Worm (Caenorhabditis elegans): ENCODE data around the gene fbxb-14.
"Not testable (repeated sequence)": the region's sequence is repeated elsewhere in the genome, so short reads cannot be mapped to it uniquely, and the experiment has no call there.

DNA sequence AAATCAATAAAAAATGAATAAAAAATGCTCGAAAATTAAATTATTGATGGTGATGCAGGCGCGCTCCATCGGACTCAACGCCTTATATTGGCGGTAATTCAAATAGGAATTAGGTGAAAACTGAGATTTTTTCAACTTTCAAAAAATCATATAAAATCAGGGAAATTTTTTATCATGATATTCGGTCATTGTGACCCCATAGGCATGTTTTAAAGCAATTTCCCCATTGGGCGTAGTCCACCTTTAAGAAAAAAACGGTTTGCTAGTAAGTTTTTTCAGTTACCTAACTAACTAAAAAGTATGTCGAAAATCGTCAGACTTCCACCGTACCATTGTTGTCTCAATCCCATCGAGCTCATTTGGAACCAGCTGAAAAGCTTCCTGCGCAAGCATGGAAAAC is 10.7 kb upstream of the fbxb-14 start, which contains the start of gene W08F4.1:
- not testable (repeated sequence) for TF ChIP-seq pes-1 (GFP tag; IDR thresholded peaks at IDR 0.05); ama-1 (optimal IDR thresholded peaks at IDR 0.05); tra-4 (tag; optimal IDR thresholded peaks at IDR 0.05)

All from whole organism, early embryonic.